Worm (Caenorhabditis elegans) whole organism, L3 larva: ENCODE measurements around the gene C27A2.8.

Experiments used
- ZK546.5 ChIP-seq: sonication (generic microtip); optimal IDR thresholded peaks from 2 replicates; lab custom pipeline; 2017; ENCODE audit warnings: missing biosample characterization, missing genetic modification characterization
- aly-2 ChIP-seq: fragments of 150-350 bp; optimal IDR thresholded peaks from 2 replicates; lab custom pipeline; 2014; ENCODE audit warnings: missing biosample characterization, missing genetic modification characterization
- ceh-9 ChIP-seq: sonication (generic microtip); optimal IDR thresholded peaks from 2 replicates; lab custom pipeline; 2018; ENCODE audit warnings: missing biosample characterization, missing genetic modification characterization
- egl-27 ChIP-seq: sonication (generic microtip); optimal IDR thresholded peaks from 4 replicates; lab custom pipeline; 2017; ENCODE audit warnings: missing biosample characterization, missing genetic modification reagents, missing genetic modification characterization
- elt-3 ChIP-seq, 3 experiments: fragments of 150-350 bp in 1 of 3; sonication (generic microtip) in 2 of 3; optimal IDR thresholded peaks; 2 replicates in 2 of 3; 4 replicates in 1 of 3; lab custom pipeline; 2014 to 2017; ENCODE audit warnings: missing biosample characterization in 3 of 3, missing genetic modification characterization in 3 of 3
- fkh-10 ChIP-seq: sonication (generic microtip); optimal IDR thresholded peaks from 2 replicates; lab custom pipeline; 2017; ENCODE audit warnings: missing biosample characterization, missing genetic modification reagents, missing genetic modification characterization
- lsy-12 ChIP-seq: sonication (generic microtip); optimal IDR thresholded peaks from 2 replicates; lab custom pipeline; 2016; ENCODE audit warnings: mild to moderate bottlenecking, missing genetic modification characterization, missing compliant biosample characterization
- nfya-1 ChIP-seq: sonication (generic microtip); optimal IDR thresholded peaks from 2 replicates; lab custom pipeline; 2017; ENCODE audit warnings: missing genetic modification characterization, mild to moderate bottlenecking, missing compliant biosample characterization, antibody characterized with exemption, moderate library complexity; ENCODE audit not compliant: insufficient read depth
- nhr-77 ChIP-seq: fragments of 150-350 bp; optimal IDR thresholded peaks from 2 replicates; lab custom pipeline; 2014; ENCODE audit warnings: missing biosample characterization, missing genetic modification characterization
- pha-4 ChIP-seq: fragments of 150-350 bp; optimal IDR thresholded peaks from 2 replicates; lab custom pipeline; 2014; ENCODE audit warnings: missing biosample characterization, missing genetic modification reagents, missing genetic modification characterization
- pqm-1 ChIP-seq: fragments of 150-350 bp; optimal IDR thresholded peaks from 2 replicates; lab custom pipeline; 2017; ENCODE audit warnings: missing biosample characterization, missing genetic modification characterization, inconsistent platforms
- unc-39 ChIP-seq: sonication (generic microtip); optimal IDR thresholded peaks from 4 replicates; lab custom pipeline; 2017; ENCODE audit warnings: missing biosample characterization, missing genetic modification characterization
- unc-62 ChIP-seq: fragments of 150-350 bp; sonication (generic microtip); optimal IDR thresholded peaks from 4 replicates; lab custom pipeline; 2014; ENCODE audit warnings: missing biosample characterization, missing genetic modification reagents, missing genetic modification characterization
- ztf-11 ChIP-seq: fragments of 150-350 bp; optimal IDR thresholded peaks from 2 replicates; lab custom pipeline; 2014; ENCODE audit warnings: missing biosample characterization, missing genetic modification characterization

ce11 chrII:5046209-5047200, 21.3 kb downstream of the C27A2.8 start:
- TF ChIP-seq ztf-11 (no peak), ceh-9 (no peak), nhr-77 (tag; lab: Kevin White, UChicago) (no peak), pha-4 (tag; lab: Kevin White, UChicago) (no peak), fkh-10 (peak; percentile 90), aly-2 (tag; lab: Kevin White, UChicago) (no peak), pqm-1 (tag; lab: Kevin White, UChicago) (no peak), lsy-12 (tag; lab: Kevin White, UChicago) (no peak), nfya-1 (tag; lab: Kevin White, UChicago) (peak; percentile 4), unc-39 (tag; lab: Kevin White, UChicago) (no peak), unc-62 (GFP tag; lab: Kevin White, UChicago) (peak; percentile 3), elt-3 (tag; optimal IDR thresholded peaks at IDR 0.05; lab: Kevin White, UChicago) (no peak), ZK546.5 (tag; lab: Kevin White, UChicago) (no peak), egl-27 (tag; lab: Kevin White, UChicago) (no peak)
